Worm (Caenorhabditis elegans): Measurements from ENCODE around the gene Y8A9A.2.

Y8A9A.2 gene

ce11 chrII:3843305-3843704, 47.9 kb downstream of the Y8A9A.2 start, which contains the start of the genes C17A2.7 and C17A2.3:
Gene C17A2.7 (minus strand): TSS chrII:3843405.
Gene C17A2.3 (plus strand): TSS chrII:3843609.
- no peak for TF ChIP-seq dmd-4 (tag; optimal IDR thresholded peaks at IDR 0.05)
- TF ChIP-seq nhr-23 (tag; optimal IDR thresholded peaks at IDR 0.05), result no peak
- TF ChIP-seq sem-4 (tag; optimal IDR thresholded peaks at IDR 0.05), result no peak
- no peak for TF ChIP-seq ceh-16 (tag; optimal IDR thresholded peaks at IDR 0.05)
- no peak for TF ChIP-seq ztf-4 (tag; optimal IDR thresholded peaks at IDR 0.05)
- TF ChIP-seq unc-62 (GFP tag; optimal IDR thresholded peaks at IDR 0.05), result no peak
- no peak for TF ChIP-seq F13H6.1 (tag; optimal IDR thresholded peaks at IDR 0.05)
- TF ChIP-seq ZK546.5 (tag; optimal IDR thresholded peaks at IDR 0.05), result no peak
- no peak for TF ChIP-seq R02D3.7 (tag; optimal IDR thresholded peaks at IDR 0.05)

- TF ChIP-seq R02D3.7 (tag; optimal IDR thresholded peaks at IDR 0.05), result no peak
- no peak for TF ChIP-seq ztf-4 (tag; optimal IDR thresholded peaks at IDR 0.05)
- no peak for TF ChIP-seq mdl-1 (tag; optimal IDR thresholded peaks at IDR 0.05)
- TF ChIP-seq Y55F3AM.14 (GFP tag; optimal IDR thresholded peaks at IDR 0.05), result no peak
- no peak for TF ChIP-seq nhr-25 (tag; optimal IDR thresholded peaks at IDR 0.05)
- no peak for TF ChIP-seq ceh-16 (tag; optimal IDR thresholded peaks at IDR 0.05)
- no peak for TF ChIP-seq sem-4 (tag; optimal IDR thresholded peaks at IDR 0.05)
- TF ChIP-seq nhr-237 (tag; optimal IDR thresholded peaks at IDR 0.05), result no peak
- no peak for TF ChIP-seq snpc-4 (tag; optimal IDR thresholded peaks at IDR 0.05)
- no peak for TF ChIP-seq elt-1 (tag; optimal IDR thresholded peaks at IDR 0.05)
Measured at ce11 chrII:3846028-3846427, 50.6 kb downstream of the Y8A9A.2 start, which contains the start of gene C17A2.2. Gene C17A2.2 (plus strand): TSS chrII:3846328.

Measured in whole organism, L2 larva.